Worm (Caenorhabditis elegans): Measurements from ENCODE around the gene catp-2.

ce11 chrV:4922024-4922423 is 12.5 kb upstream of the catp-2 start, which contains the start of gene srh-22:
- TF ChIP-seq him-1 (tag; optimal IDR thresholded peaks at IDR 0.05): no peak
- no peak for TF ChIP-seq W03F9.2 (tag; optimal IDR thresholded peaks at IDR 0.05)
- TF ChIP-seq dao-5 (tag; optimal IDR thresholded peaks at IDR 0.05): no peak

All from whole organism, L4/young adult.